Worm (Caenorhabditis elegans): ENCODE data around the gene lec-3.

The lec-3 gene

ce11 chrII:9989533-9989932, 1.4 kb upstream of the lec-3 start:
- TF ChIP-seq nhr-11 (tag; optimal IDR thresholded peaks at IDR 0.05), result peak; percentile 6
- no peak for TF ChIP-seq nhr-237 (tag; optimal IDR thresholded peaks at IDR 0.05)
- peak; percentile 17 for TF ChIP-seq hlh-11 (tag; optimal IDR thresholded peaks at IDR 0.05)
- TF ChIP-seq dmd-8 (GFP tag; IDR thresholded peaks at IDR 0.05), result no peak
- TF ChIP-seq daf-16 (GFP tag; optimal IDR thresholded peaks at IDR 0.05), result no peak
- TF ChIP-seq daf-16 (tag; optimal IDR thresholded peaks at IDR 0.05), result no peak
- no peak for TF ChIP-seq snpc-1.2 (GFP tag; IDR thresholded peaks at IDR 0.05)
- TF ChIP-seq lir-3 (tag; optimal IDR thresholded peaks at IDR 0.05), result no peak
- TF ChIP-seq nhr-41 (GFP tag; IDR thresholded peaks at IDR 0.05), result no peak
- no peak for TF ChIP-seq set-16 (GFP tag; IDR thresholded peaks at IDR 0.05)
- TF ChIP-seq zfp-3 (GFP tag; conservative IDR thresholded peaks at IDR 0.05), result no peak
- no peak for TF ChIP-seq daf-12 (tag; optimal IDR thresholded peaks at IDR 0.05)
- peak in 1 of 2 experiments; percentile 4 for TF ChIP-seq hif-1 (tag; optimal IDR thresholded peaks at IDR 0.05)
- TF ChIP-seq ama-1 (optimal IDR thresholded peaks at IDR 0.05), result no peak
- no peak for TF ChIP-seq R02D3.7 (tag; optimal IDR thresholded peaks at IDR 0.05)
- no peak for TF ChIP-seq pqm-1 (tag; optimal IDR thresholded peaks at IDR 0.05)
- no peak for TF ChIP-seq gei-8 (GFP tag; optimal IDR thresholded peaks at IDR 0.05)

- TF ChIP-seq hif-1 (tag; optimal IDR thresholded peaks at IDR 0.05), result no peak
- peak; percentile 7 for TF ChIP-seq fkh-10 (GFP tag; optimal IDR thresholded peaks at IDR 0.05)
Observed at ce11 chrII:9992474-9992873, 1.6 kb downstream of the lec-3 start.

- TF ChIP-seq T20F7.1 (GFP tag; optimal IDR thresholded peaks at IDR 0.05), result no peak
- peak in 1 of 2 experiments; percentile 91 for TF ChIP-seq unc-62 (GFP tag; optimal IDR thresholded peaks at IDR 0.05 in 1 of 2)
- TF ChIP-seq unc-62 (tag; optimal IDR thresholded peaks at IDR 0.05), result no peak
- TF ChIP-seq ceh-20 (GFP tag; IDR thresholded peaks at IDR 0.05), result peak; percentile 14; the same call in 1 of the 2 replicates
- TF ChIP-seq nhr-11 (tag; optimal IDR thresholded peaks at IDR 0.05), result peak; percentile 39
- no peak for TF ChIP-seq sdz-12 (GFP tag; optimal IDR thresholded peaks at IDR 0.05)
Observed at ce11 chrII:9994679-9995078, 3.8 kb downstream of the lec-3 start.

- TF ChIP-seq rbr-2 (tag; optimal IDR thresholded peaks at IDR 0.05), result no peak
- no peak for TF ChIP-seq ZK337.2 (GFP tag; IDR thresholded peaks at IDR 0.05)
- TF ChIP-seq tra-1 (GFP tag; IDR thresholded peaks at IDR 0.05), result peak; percentile 72; the same call in 1 of the 2 replicates
- TF ChIP-seq F49E8.2 (tag; optimal IDR thresholded peaks at IDR 0.05; ENCODE audit: borderline replicate concordance), result no peak
- no peak for TF ChIP-seq F44E2.7 (GFP tag; IDR thresholded peaks at IDR 0.05)
- no peak for TF ChIP-seq sdz-12 (GFP tag; optimal IDR thresholded peaks at IDR 0.05)
- TF ChIP-seq T26A8.4 (GFP tag; IDR thresholded peaks at IDR 0.05), result no peak
- no peak for TF ChIP-seq lir-3 (tag; optimal IDR thresholded peaks at IDR 0.05)
- TF ChIP-seq nhr-102 (tag; optimal IDR thresholded peaks at IDR 0.05), result peak; percentile 55
- peak; percentile 86 for TF ChIP-seq hlh-11 (tag; optimal IDR thresholded peaks at IDR 0.05)
- no peak for TF ChIP-seq ztf-11 (tag; optimal IDR thresholded peaks at IDR 0.05)
- TF ChIP-seq pqm-1 (tag; optimal IDR thresholded peaks at IDR 0.05), result peak; percentile 91
- no peak for TF ChIP-seq lin-29 (GFP tag; IDR thresholded peaks at IDR 0.05)
- no peak for TF ChIP-seq spr-3 (GFP tag; optimal IDR thresholded peaks at IDR 0.05)
- TF ChIP-seq pha-4 (GFP tag; IDR thresholded peaks at IDR 0.05), result no peak
- TF ChIP-seq pha-4 (tag; optimal IDR thresholded peaks at IDR 0.05), result no peak
- TF ChIP-seq mes-2 (tag; optimal IDR thresholded peaks at IDR 0.05; ENCODE audit: poor library complexity, severe bottlenecking), result peak; percentile 13
- TF ChIP-seq dve-1 (tag; optimal IDR thresholded peaks at IDR 0.05; ENCODE audit: insufficient read depth), result peak; percentile 81
- TF ChIP-seq F26F4.8 (GFP tag; conservative IDR thresholded peaks at IDR 0.05), result no peak
- peak; percentile 70 for TF ChIP-seq nhr-48 (tag; optimal IDR thresholded peaks at IDR 0.05)
- peak; percentile 93 for TF ChIP-seq nhr-77 (tag; optimal IDR thresholded peaks at IDR 0.05)
- TF ChIP-seq nhr-111 (GFP tag; optimal IDR thresholded peaks at IDR 0.05), result no peak
- TF ChIP-seq mdl-1 (tag; optimal IDR thresholded peaks at IDR 0.05), result peak in 1 of 2 experiments; percentile 55
- no peak for TF ChIP-seq zip-2 (tag; optimal IDR thresholded peaks at IDR 0.05)
- no peak for TF ChIP-seq snpc-4 (tag; optimal IDR thresholded peaks at IDR 0.05)
- TF ChIP-seq unc-62 (GFP tag; optimal IDR thresholded peaks at IDR 0.05 in 1 of 2), result peak in 1 of 2 experiments; percentile 20
- TF ChIP-seq unc-62 (tag; optimal IDR thresholded peaks at IDR 0.05), result no peak
- peak; percentile 98 for TF ChIP-seq php-3 (GFP tag; IDR thresholded peaks at IDR 0.05)
- peak; percentile 91 for TF ChIP-seq dmd-6 (GFP tag; IDR thresholded peaks at IDR 0.05)
- no peak for TF ChIP-seq zfp-3 (GFP tag; conservative IDR thresholded peaks at IDR 0.05)
- TF ChIP-seq ceh-20 (GFP tag; IDR thresholded peaks at IDR 0.05), result peak; percentile 92
Observed at ce11 chrII:10001065-10001464, 10.2 kb downstream of the lec-3 start, which contains the start of gene nlt-1. Gene nlt-1, minus strand, starts transcription at chrII:10001142.
